Worm (Caenorhabditis elegans) whole organism, L2 larva: ENCODE results near the gene eat-20.

Experiments used
- C34F6.9 ChIP-seq: fragments of 150-350 bp; optimal IDR thresholded peaks from 2 replicates; lab custom pipeline; 2014; ENCODE audit warnings: missing biosample characterization, missing genetic modification characterization
- R02D3.7 ChIP-seq: fragments of 150-350 bp; optimal IDR thresholded peaks from 2 replicates; lab custom pipeline; 2014; ENCODE audit warnings: missing biosample characterization, missing genetic modification characterization
- Y55F3AM.14 ChIP-seq: fragments of 200-800 bp; sonication (Bioruptor generic); optimal IDR thresholded peaks from 2 replicates; lab custom pipeline; 2018; ENCODE audit warnings: mild to moderate bottlenecking, missing genetic modification characterization, missing compliant biosample characterization
- ZK546.5 ChIP-seq: sonication (generic microtip); optimal IDR thresholded peaks from 2 replicates; lab custom pipeline; 2017; ENCODE audit warnings: missing biosample characterization, missing genetic modification characterization
- alr-1 ChIP-seq: fragments of 150-350 bp; optimal IDR thresholded peaks from 2 replicates; lab custom pipeline; 2014; ENCODE audit warnings: missing biosample characterization, missing genetic modification characterization
- aly-2 ChIP-seq: fragments of 150-350 bp; optimal IDR thresholded peaks from 2 replicates; lab custom pipeline; 2014; ENCODE audit warnings: missing biosample characterization, missing genetic modification characterization
- blmp-1 ChIP-seq: sonication (generic microtip); optimal IDR thresholded peaks from 2 replicates; lab custom pipeline; 2017; ENCODE audit warnings: missing genetic modification characterization, mild to moderate bottlenecking, missing compliant biosample characterization, antibody characterized with exemption, moderate library complexity; ENCODE audit not compliant: insufficient read depth
- ceh-82 ChIP-seq: fragments of 150-350 bp; optimal IDR thresholded peaks from 2 replicates; lab custom pipeline; 2014; ENCODE audit warnings: missing biosample characterization, missing genetic modification characterization
- crh-2 ChIP-seq: sonication (generic microtip); optimal IDR thresholded peaks from 2 replicates; lab custom pipeline; 2017; ENCODE audit warnings: missing biosample characterization, missing genetic modification characterization
- egl-27 ChIP-seq: sonication (generic microtip); optimal IDR thresholded peaks from 3 replicates; lab custom pipeline; 2017; ENCODE audit warnings: missing biosample characterization, missing genetic modification reagents, missing genetic modification characterization
- elt-1 ChIP-seq: fragments of 150-350 bp; optimal IDR thresholded peaks from 2 replicates; lab custom pipeline; 2014; ENCODE audit warnings: missing biosample characterization, missing genetic modification characterization
- elt-3 ChIP-seq: sonication (generic microtip); optimal IDR thresholded peaks from 2 replicates; lab custom pipeline; 2017; ENCODE audit warnings: missing biosample characterization, missing genetic modification characterization
- fos-1 ChIP-seq: fragments of 150-350 bp; optimal IDR thresholded peaks from 2 replicates; lab custom pipeline; 2014; ENCODE audit warnings: missing biosample characterization, missing genetic modification characterization
- gmeb-1 ChIP-seq: fragments of 150-350 bp; optimal IDR thresholded peaks from 2 replicates; lab custom pipeline; 2014; ENCODE audit warnings: missing biosample characterization, missing genetic modification characterization
- lsy-2 ChIP-seq, 2 experiments: fragments of 150-350 bp in 1 of 2; sonication (generic microtip) in 1 of 2; optimal IDR thresholded peaks; 2 replicates each; lab custom pipeline; 2014 to 2017; ENCODE audit warnings: missing biosample characterization in 2 of 2, missing genetic modification characterization in 2 of 2
- mab-5 ChIP-seq: fragments of 150-350 bp; optimal IDR thresholded peaks from 2 replicates; lab custom pipeline; 2014; ENCODE audit warnings: missing biosample characterization, missing genetic modification characterization
- mdl-1 ChIP-seq, 2 experiments: fragments of 150-350 bp in 1 of 2; sonication (generic microtip) in 1 of 2; optimal IDR thresholded peaks; 2 replicates each; lab custom pipeline; 2017; ENCODE audit warnings: missing biosample characterization in 2 of 2, missing genetic modification characterization in 2 of 2
- nhr-10 ChIP-seq: sonication (generic microtip); optimal IDR thresholded peaks from 2 replicates; lab custom pipeline; 2017; ENCODE audit warnings: missing biosample characterization, missing genetic modification characterization
- nhr-11 ChIP-seq: fragments of 150-350 bp; optimal IDR thresholded peaks from 2 replicates; lab custom pipeline; 2014; ENCODE audit warnings: missing biosample characterization, missing genetic modification characterization
- nhr-12 ChIP-seq: fragments of 150-350 bp; optimal IDR thresholded peaks from 2 replicates; lab custom pipeline; 2014; ENCODE audit warnings: missing biosample characterization, missing genetic modification characterization
- nhr-129 ChIP-seq: fragments of 150-350 bp; optimal IDR thresholded peaks from 2 replicates; lab custom pipeline; 2014; ENCODE audit warnings: missing biosample characterization, missing genetic modification characterization
- nhr-21 ChIP-seq: fragments of 150-350 bp; optimal IDR thresholded peaks from 2 replicates; lab custom pipeline; 2014; ENCODE audit warnings: missing biosample characterization, missing genetic modification characterization
- nhr-23 ChIP-seq: fragments of 150-350 bp; optimal IDR thresholded peaks from 2 replicates; lab custom pipeline; 2014; ENCODE audit warnings: missing biosample characterization, missing genetic modification reagents, missing genetic modification characterization
- nhr-237 ChIP-seq: fragments of 150-350 bp; optimal IDR thresholded peaks from 2 replicates; lab custom pipeline; 2014; ENCODE audit warnings: missing biosample characterization, missing genetic modification characterization
- nhr-77 ChIP-seq: fragments of 150-350 bp; optimal IDR thresholded peaks from 2 replicates; lab custom pipeline; 2014; ENCODE audit warnings: missing biosample characterization, missing genetic modification characterization
- peb-1 ChIP-seq: fragments of 150-350 bp; optimal IDR thresholded peaks from 2 replicates; lab custom pipeline; 2014; ENCODE audit warnings: missing biosample characterization, missing genetic modification characterization
- sem-4 ChIP-seq: fragments of 150-350 bp; optimal IDR thresholded peaks from 2 replicates; lab custom pipeline; 2014; ENCODE audit warnings: missing biosample characterization, missing genetic modification reagents, missing genetic modification characterization
- skn-1 ChIP-seq: sonication (generic microtip); optimal IDR thresholded peaks from 2 replicates; lab custom pipeline; 2017; ENCODE audit warnings: missing biosample characterization, missing genetic modification characterization
- sma-3 ChIP-seq: sonication (generic microtip); optimal IDR thresholded peaks from 2 replicates; lab custom pipeline; 2016; ENCODE audit warnings: missing genetic modification reagents, missing genetic modification characterization, missing compliant biosample characterization
- sma-9 ChIP-seq, 2 experiments: fragments of 150-350 bp in 1 of 2; sonication (generic microtip) in 1 of 2; optimal IDR thresholded peaks; 2 replicates each; lab custom pipeline; 2014 to 2016; ENCODE audit warnings: missing genetic modification characterization in 2 of 2, mild to moderate bottlenecking in 1 of 2, missing biosample characterization in 1 of 2, missing compliant biosample characterization in 1 of 2, missing genetic modification reagents in 1 of 2, moderate library complexity in 1 of 2
- snpc-4 ChIP-seq: fragments of 150-350 bp; optimal IDR thresholded peaks from 2 replicates; lab custom pipeline; 2014; ENCODE audit warnings: missing biosample characterization, missing genetic modification characterization
- unc-39 ChIP-seq: fragments of 150-350 bp; optimal IDR thresholded peaks from 2 replicates; lab custom pipeline; 2014; ENCODE audit warnings: missing biosample characterization, missing genetic modification characterization
- unc-55 ChIP-seq: fragments of 150-350 bp; sonication (generic microtip); optimal IDR thresholded peaks from 3 replicates; lab custom pipeline; 2014; ENCODE audit warnings: missing biosample characterization, missing genetic modification reagents, missing genetic modification characterization
- zag-1 ChIP-seq: fragments of 150-350 bp; optimal IDR thresholded peaks from 2 replicates; lab custom pipeline; 2014; ENCODE audit warnings: missing biosample characterization, missing genetic modification characterization
- ztf-1 ChIP-seq: fragments of 200-800 bp; sonication (Bioruptor generic); conservative IDR thresholded peaks from 2 replicates; pipeline ENCODE4 v1.3.6; 2022; ENCODE audit warnings: missing genetic modification characterization, missing compliant biosample characterization
- ztf-4 ChIP-seq: fragments of 150-350 bp; optimal IDR thresholded peaks from 2 replicates; lab custom pipeline; 2014; ENCODE audit warnings: missing biosample characterization, missing genetic modification characterization

eat-20 gene

ce11 chrX:15539299-15539698 lies 29.5 kb downstream of the eat-20 start:
- no peak for TF ChIP-seq zag-1
- TF ChIP-seq nhr-12 (tag; lab: Kevin White, UChicago): no peak
- no peak for TF ChIP-seq gmeb-1
- no peak for TF ChIP-seq egl-27 (tag; lab: Kevin White, UChicago)
- TF ChIP-seq R02D3.7: no peak
- TF ChIP-seq ZK546.5 (tag; lab: Kevin White, UChicago): no peak
- TF ChIP-seq nhr-129 (tag; lab: Kevin White, UChicago): no peak
- no peak for TF ChIP-seq ceh-82 (tag; lab: Kevin White, UChicago)
- no peak for TF ChIP-seq skn-1
- TF ChIP-seq sma-9 (GFP tag; optimal IDR thresholded peaks at IDR 0.05; lab: Kevin White, UChicago): no peak
- TF ChIP-seq sma-9 (tag; optimal IDR thresholded peaks at IDR 0.05; lab: Kevin White, UChicago): no peak
- no peak for TF ChIP-seq snpc-4 (tag; lab: Kevin White, UChicago)
- TF ChIP-seq peb-1: no peak
- no peak for TF ChIP-seq nhr-77 (tag; lab: Kevin White, UChicago)
- no peak for TF ChIP-seq lsy-2 (tag; optimal IDR thresholded peaks at IDR 0.05; lab: Kevin White, UChicago)
- TF ChIP-seq blmp-1 (tag; lab: Kevin White, UChicago): no peak
- no peak for TF ChIP-seq nhr-11 (tag; lab: Kevin White, UChicago)
- no peak for TF ChIP-seq Y55F3AM.14 (GFP tag; lab: Kevin White, UChicago)
- TF ChIP-seq sem-4 (tag; lab: Kevin White, UChicago): no peak
- no peak for TF ChIP-seq nhr-10 (tag; lab: Kevin White, UChicago)
- TF ChIP-seq alr-1: no peak

DNA sequence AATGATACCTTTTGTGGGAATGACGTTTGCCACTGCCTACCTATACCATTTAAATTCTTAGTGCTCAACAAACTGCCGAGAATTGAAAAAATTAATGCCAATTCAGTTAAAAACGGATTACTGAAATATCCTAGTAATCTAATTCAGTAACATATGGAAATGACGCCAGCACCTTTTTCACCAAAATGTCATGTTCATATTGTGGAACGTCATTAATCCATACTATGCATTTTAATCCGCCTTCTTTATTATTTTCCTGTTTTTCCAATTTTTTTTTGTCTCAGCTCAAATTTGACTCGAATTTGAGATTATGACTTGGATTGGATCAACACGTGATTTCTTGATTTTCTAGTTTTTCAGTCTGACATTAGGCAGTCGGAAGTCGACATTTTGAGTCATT lies 31.6 kb downstream of the eat-20 start:
- TF ChIP-seq ZK546.5 (tag; lab: Kevin White, UChicago): no peak
- peak; percentile 28 for TF ChIP-seq ztf-4
- TF ChIP-seq, all 48 proteins: peak for 1

DNA sequence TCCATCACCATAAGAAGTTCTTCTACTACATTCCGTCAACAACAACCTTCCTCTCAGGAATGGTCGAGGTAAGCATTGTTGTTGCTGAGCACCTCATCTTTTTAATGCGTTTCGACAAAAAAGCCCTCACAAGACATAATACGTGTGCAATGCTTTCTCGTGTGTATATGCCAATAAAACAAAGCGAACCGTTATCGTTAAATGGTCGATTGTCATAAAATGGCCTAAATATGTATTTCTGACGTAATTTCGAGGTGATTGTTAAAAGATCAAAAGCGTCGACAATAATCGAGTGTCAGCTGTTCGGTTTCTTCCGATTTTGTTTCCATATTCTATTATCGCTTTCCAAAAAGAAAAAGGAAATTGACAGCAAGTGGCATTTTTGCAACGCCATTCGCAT lies 34.9 kb downstream of the eat-20 start:
- TF ChIP-seq nhr-77 (tag; lab: Kevin White, UChicago) (no peak), ztf-4 (no peak), unc-55 (GFP tag; lab: Kevin White, UChicago) (no peak), nhr-129 (tag; lab: Kevin White, UChicago) (peak; percentile 2), ZK546.5 (tag; lab: Kevin White, UChicago) (no peak), lsy-2 (tag; optimal IDR thresholded peaks at IDR 0.05; lab: Kevin White, UChicago) (no peak), nhr-23 (tag; lab: Kevin White, UChicago) (no peak), ceh-82 (tag; lab: Kevin White, UChicago) (no peak), crh-2 (peak; percentile 11), fos-1 (peak; percentile 38), mdl-1 (tag; optimal IDR thresholded peaks at IDR 0.05; lab: Kevin White, UChicago) (no peak), skn-1 (no peak), mab-5 (tag; lab: Kevin White, UChicago) (no peak), nhr-21 (tag; lab: Kevin White, UChicago) (no peak), sma-9 (GFP tag; optimal IDR thresholded peaks at IDR 0.05; lab: Kevin White, UChicago) (peak; percentile 23), sma-9 (tag; optimal IDR thresholded peaks at IDR 0.05; lab: Kevin White, UChicago) (no peak)

- TF ChIP-seq aly-2 (tag; lab: Kevin White, UChicago) (no peak), nhr-237 (tag; lab: Kevin White, UChicago) (no peak), lsy-2 (tag; optimal IDR thresholded peaks at IDR 0.05; lab: Kevin White, UChicago) (no peak), unc-39 (tag; lab: Kevin White, UChicago) (no peak), sma-3 (GFP tag; lab: Kevin White, UChicago) (no peak), nhr-12 (tag; lab: Kevin White, UChicago) (no peak), nhr-11 (tag; lab: Kevin White, UChicago) (no peak), ztf-1 (no peak), elt-1 (tag; lab: Kevin White, UChicago) (no peak), skn-1 (no peak), blmp-1 (tag; lab: Kevin White, UChicago) (no peak), ceh-82 (tag; lab: Kevin White, UChicago) (no peak), alr-1 (no peak), elt-3 (tag; lab: Kevin White, UChicago) (no peak), C34F6.9 (tag; lab: Kevin White, UChicago) (no peak)
Observed at ce11 chrX:15545485-15545884, 35.7 kb downstream of the eat-20 start.
